Worm (Caenorhabditis elegans): ENCODE results near the gene lin-39.

Gene lin-39

ce11 chrIII:7520672-7521071 is 15.8 kb downstream of the lin-39 start, which contains the start of the genes cux-7 and C07H6.2 (continued):
- TF ChIP-seq F10E7.11 (tag; optimal IDR thresholded peaks at IDR 0.05) = peak; percentile 80
- peak; percentile 86; the same call in 1 of the 2 replicates for TF ChIP-seq madf-3 (GFP tag; IDR thresholded peaks at IDR 0.05)
- TF ChIP-seq F57C9.4 (tag; optimal IDR thresholded peaks at IDR 0.05) = peak; percentile 97
- TF ChIP-seq chd-7 (tag; optimal IDR thresholded peaks at IDR 0.05) = peak; percentile 88
- TF ChIP-seq madf-8 (GFP tag; conservative IDR thresholded peaks at IDR 0.05) = peak; percentile 72
- TF ChIP-seq ccch-3 (GFP tag; optimal IDR thresholded peaks at IDR 0.05) = peak; percentile 97
- TF ChIP-seq ceh-58 (GFP tag; IDR thresholded peaks at IDR 0.05) = no peak
- TF ChIP-seq nhr-120 (GFP tag; IDR thresholded peaks at IDR 0.05) = 0 out of 2 replicates have a peak, but pooled peaks have one; percentile 59
- TF ChIP-seq Y67H2A.10 (GFP tag; conservative IDR thresholded peaks at IDR 0.05) = peak; percentile 63; the same call in 1 of the 2 replicates
- no peak for TF ChIP-seq dpff-1 (tag; optimal IDR thresholded peaks at IDR 0.05)
- 0 out of 2 replicates have a peak, but pooled peaks have one; percentile 22 for TF ChIP-seq ztf-25 (GFP tag; IDR thresholded peaks at IDR 0.05)
- TF ChIP-seq ama-1 (optimal IDR thresholded peaks at IDR 0.05) = no peak
- TF ChIP-seq ama-1 (GFP tag; optimal IDR thresholded peaks at IDR 0.05) = no peak
- TF ChIP-seq B0336.3 (GFP tag; IDR thresholded peaks at IDR 0.05) = 0 out of 2 replicates have a peak, but pooled peaks have one; percentile 45
- peak; percentile 86 for TF ChIP-seq dox-1 (GFP tag; IDR thresholded peaks at IDR 0.05)
- TF ChIP-seq ceh-91 (GFP tag; IDR thresholded peaks at IDR 0.05) = peak; percentile 75; the same call in 1 of the 2 replicates
- peak; percentile 91 for TF ChIP-seq lin-40 (tag; optimal IDR thresholded peaks at IDR 0.05)
- TF ChIP-seq him-1 (tag; optimal IDR thresholded peaks at IDR 0.05) = peak; percentile 66
- peak; percentile 87 to 96 for TF ChIP-seq rec-8 (tag; optimal IDR thresholded peaks at IDR 0.05)
- peak; percentile 50 for TF ChIP-seq F52B5.7 (tag; optimal IDR thresholded peaks at IDR 0.05)
- TF ChIP-seq ceh-27 (GFP tag; optimal IDR thresholded peaks at IDR 0.05) = peak; percentile 98
- TF ChIP-seq F39B2.1 (GFP tag; IDR thresholded peaks at IDR 0.05) = peak; percentile 35; the same call in 1 of the 2 replicates
- peak; percentile 87 for TF ChIP-seq K11D2.4 (GFP tag; IDR thresholded peaks at IDR 0.05)
- no peak for TF ChIP-seq tbx-9 (tag; optimal IDR thresholded peaks at IDR 0.05; ENCODE audit: borderline replicate concordance)
- TF ChIP-seq somi-1 (GFP tag; optimal IDR thresholded peaks at IDR 0.05) = peak; percentile 74
- TF ChIP-seq sea-2 (GFP tag; IDR thresholded peaks at IDR 0.05) = peak; percentile 85
- no peak for TF ChIP-seq T26A5.8 (tag; optimal IDR thresholded peaks at IDR 0.05)
- peak; percentile 37; the same call in 1 of the 2 replicates for TF ChIP-seq hmg-1.2 (GFP tag; IDR thresholded peaks at IDR 0.05)
- no peak for TF ChIP-seq gei-17 (GFP tag; optimal IDR thresholded peaks at IDR 0.05)
- peak; percentile 75 for TF ChIP-seq D2030.7 (GFP tag; IDR thresholded peaks at IDR 0.05)
- no peak for TF ChIP-seq unc-62 (GFP tag; optimal IDR thresholded peaks at IDR 0.05)
- TF ChIP-seq egl-44 (GFP tag; IDR thresholded peaks at IDR 0.05) = no peak
- peak; percentile 78; the same call in 1 of the 2 replicates for TF ChIP-seq C06A6.2 (GFP tag; conservative IDR thresholded peaks at IDR 0.05)
- TF ChIP-seq lsy-27 (tag; optimal IDR thresholded peaks at IDR 0.05; ENCODE audit: borderline replicate concordance, insufficient read depth) = no peak
- no peak for TF ChIP-seq nfya-1 (tag; optimal IDR thresholded peaks at IDR 0.05; ENCODE audit: borderline replicate concordance, insufficient read depth)
- TF ChIP-seq ztf-6 (GFP tag; IDR thresholded peaks at IDR 0.05) = peak; percentile 79
- TF ChIP-seq B0261.1 (tag; optimal IDR thresholded peaks at IDR 0.05) = peak; percentile 36
- TF ChIP-seq rpc-1 (optimal IDR thresholded peaks at IDR 0.05) = no peak
- TF ChIP-seq rpc-1 (tag; optimal IDR thresholded peaks at IDR 0.05) = no peak
- TF ChIP-seq ceh-40 (GFP tag; IDR thresholded peaks at IDR 0.05) = peak; percentile 87
- TF ChIP-seq K12H6.12 (tag; optimal IDR thresholded peaks at IDR 0.05) = peak; percentile 92
- peak; percentile 82; the same call in 1 of the 2 replicates for TF ChIP-seq lag-1 (GFP tag; IDR thresholded peaks at IDR 0.05)
- TF ChIP-seq F37B4.10 (GFP tag; IDR thresholded peaks at IDR 0.05) = 0 out of 2 replicates have a peak, but pooled peaks have one; percentile 12
- peak; percentile 49; the same call in 1 of the 2 replicates for TF ChIP-seq Y79H2A.3 (GFP tag; conservative IDR thresholded peaks at IDR 0.05)
- no peak for TF ChIP-seq ets-4 (GFP tag; optimal IDR thresholded peaks at IDR 0.05)
- peak; percentile 34 for TF ChIP-seq mel-28 (tag; optimal IDR thresholded peaks at IDR 0.05; ENCODE audit: borderline replicate concordance)
- TF ChIP-seq rcor-1 (GFP tag; IDR thresholded peaks at IDR 0.05) = peak; percentile 90
- TF ChIP-seq bed-1 (GFP tag; IDR thresholded peaks at IDR 0.05) = no peak
- TF ChIP-seq hmg-20 (GFP tag; IDR thresholded peaks at IDR 0.05) = peak; percentile 80; the same call in 1 of the 2 replicates
